Worm (Caenorhabditis elegans): ENCODE data around the gene Y38H6C.15.
"Not testable (repeated sequence)": the region's sequence is repeated elsewhere in the genome, so short reads cannot be mapped to it uniquely, and the experiment has no call there.

The Y38H6C.15 gene

DNA sequence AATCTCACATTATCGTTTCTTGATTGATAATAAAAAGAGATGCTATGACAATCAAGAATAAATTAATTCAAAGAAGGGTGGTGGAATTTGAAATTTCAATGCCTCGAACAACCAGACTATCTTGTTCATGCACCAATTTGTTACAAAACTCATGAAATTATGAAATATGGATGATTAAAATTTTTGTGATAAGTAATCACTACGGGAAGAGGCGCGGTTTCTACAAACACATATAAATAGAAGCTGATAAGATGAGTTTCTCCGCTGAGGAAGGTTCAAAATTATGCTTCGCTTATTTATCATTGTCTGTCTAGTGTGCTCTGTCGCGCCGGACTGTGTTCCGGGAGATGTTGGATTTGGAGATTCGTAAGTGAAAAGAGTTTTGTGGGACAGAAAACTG, 21.6 kb downstream of the Y38H6C.15 start:
- no peak for TF ChIP-seq lsy-2 (tag; optimal IDR thresholded peaks at IDR 0.05)
- TF ChIP-seq fos-1 (tag; optimal IDR thresholded peaks at IDR 0.05): peak; percentile 63

DNA sequence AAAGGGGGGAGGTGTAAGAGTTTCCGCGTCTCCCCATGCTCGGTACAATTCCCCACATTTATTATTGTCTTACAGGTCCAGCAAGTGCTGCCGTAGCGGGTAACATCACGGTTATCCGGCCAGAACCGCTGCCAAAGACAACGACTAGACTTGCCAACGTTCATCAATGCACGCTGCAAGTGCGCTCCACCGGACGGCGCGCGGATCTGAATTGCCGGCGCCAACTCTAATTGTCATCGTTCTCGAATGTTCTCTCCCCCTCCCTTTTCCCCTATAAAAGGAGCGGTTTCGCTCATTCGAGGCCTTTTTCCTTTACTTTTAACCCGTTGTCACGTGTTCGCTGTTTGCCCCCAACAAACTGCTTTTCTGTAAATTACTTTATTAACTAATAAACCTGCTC, 22.4 kb downstream of the Y38H6C.15 start, which contains the start of gene Y38H6C.8:
TSS of gene Y38H6C.8 (plus strand) at position 301 of the 400 bp plus-strand sequence.
- TF ChIP-seq ztf-4, snpc-4, skn-1 (tag; optimal IDR thresholded peaks at IDR 0.05): not testable (repeated sequence)

DNA sequence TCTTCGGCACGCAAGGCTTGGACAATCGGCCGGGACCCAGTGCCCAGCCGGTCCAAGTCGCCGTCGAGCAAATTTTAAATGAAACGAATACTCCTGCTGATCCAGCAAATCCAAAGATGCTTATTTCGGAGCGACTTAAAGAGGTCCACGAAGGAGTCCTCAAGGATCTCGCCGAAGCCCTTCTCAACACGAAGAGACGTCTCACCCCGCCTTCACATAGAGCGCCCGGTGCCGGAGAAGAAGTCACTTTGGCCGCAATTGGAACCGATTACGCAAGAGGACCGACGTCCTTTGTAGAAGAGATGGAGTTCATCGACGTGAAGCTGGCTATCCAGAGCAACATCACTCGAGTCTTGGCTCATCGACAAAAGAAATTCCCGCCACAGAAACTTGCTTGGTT, 26.7 kb downstream of the Y38H6C.15 start:
- TF ChIP-seq R02D3.7 (tag; optimal IDR thresholded peaks at IDR 0.05) (no peak), ZK546.5 (tag; optimal IDR thresholded peaks at IDR 0.05) (no peak), skn-1 (tag; optimal IDR thresholded peaks at IDR 0.05) (no peak), Y55F3AM.14 (GFP tag; optimal IDR thresholded peaks at IDR 0.05) (no peak), elt-1 (tag; optimal IDR thresholded peaks at IDR 0.05) (no peak), alr-1 (tag; optimal IDR thresholded peaks at IDR 0.05) (no peak), fos-1 (tag; optimal IDR thresholded peaks at IDR 0.05) (no peak), ztf-4 (tag; optimal IDR thresholded peaks at IDR 0.05) (no peak), aly-2 (tag; optimal IDR thresholded peaks at IDR 0.05) (no peak), zag-1 (tag; optimal IDR thresholded peaks at IDR 0.05) (no peak), nhr-10 (tag; optimal IDR thresholded peaks at IDR 0.05) (no peak), mbf-1 (tag; optimal IDR thresholded peaks at IDR 0.05) (no peak), nhr-23 (tag; optimal IDR thresholded peaks at IDR 0.05) (no peak), ceh-16 (tag; optimal IDR thresholded peaks at IDR 0.05) (no peak), nhr-237 (tag; optimal IDR thresholded peaks at IDR 0.05) (no peak), unc-55 (GFP tag; optimal IDR thresholded peaks at IDR 0.05) (no peak), unc-39 (tag; optimal IDR thresholded peaks at IDR 0.05) (no peak), elt-3 (tag; optimal IDR thresholded peaks at IDR 0.05) (no peak)

DNA sequence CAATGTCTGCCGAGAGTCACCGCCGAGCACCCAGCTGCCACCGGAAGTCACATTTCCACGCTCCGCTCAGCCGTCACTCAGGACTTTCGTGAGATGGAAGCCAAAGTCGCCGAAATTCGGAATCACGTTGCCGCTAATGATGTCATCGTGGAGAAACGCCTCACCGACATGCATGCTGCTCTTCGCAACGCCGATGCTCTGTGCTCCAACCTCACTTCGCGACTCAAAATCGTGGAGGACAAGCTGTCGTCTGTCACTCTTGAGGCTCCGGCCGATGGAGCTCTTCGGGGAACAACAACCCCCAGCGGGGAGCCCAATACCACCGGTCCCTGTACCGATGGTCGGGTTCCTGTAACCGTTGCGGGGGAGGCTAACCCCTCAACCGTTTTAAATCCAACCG, 29.6 kb downstream of the Y38H6C.15 start:
- TF ChIP-seq ceh-16 (tag; optimal IDR thresholded peaks at IDR 0.05): no peak
- no peak for TF ChIP-seq aly-2 (tag; optimal IDR thresholded peaks at IDR 0.05)
- TF ChIP-seq crh-2 (tag; optimal IDR thresholded peaks at IDR 0.05): no peak
- no peak for TF ChIP-seq ama-1 (optimal IDR thresholded peaks at IDR 0.05)
- TF ChIP-seq Y55F3AM.14 (GFP tag; optimal IDR thresholded peaks at IDR 0.05): no peak
- TF ChIP-seq alr-1 (tag; optimal IDR thresholded peaks at IDR 0.05): no peak
- TF ChIP-seq nhr-12 (tag; optimal IDR thresholded peaks at IDR 0.05): no peak

DNA sequence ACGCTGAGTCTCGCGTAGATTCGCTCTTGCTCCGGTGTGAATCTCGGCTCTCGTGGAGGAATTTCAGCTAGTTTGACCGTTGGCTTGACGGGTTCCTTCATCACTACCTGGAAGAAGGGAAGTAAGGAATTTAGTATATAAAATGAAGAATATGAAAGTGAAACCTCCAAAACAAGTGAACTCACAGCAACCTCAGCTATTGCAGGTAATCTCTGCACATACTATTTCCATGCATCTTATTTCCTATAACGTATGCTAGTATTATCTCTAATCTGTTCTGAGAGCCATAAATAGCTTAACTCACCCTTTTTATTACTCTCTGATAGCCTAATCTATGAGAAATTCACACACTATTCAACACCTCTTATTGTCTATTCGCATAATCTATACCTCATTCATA, 31.1 kb downstream of the Y38H6C.15 start, which contains the start of gene Y38H6C.4:
TSS of gene Y38H6C.4 (minus strand) at position 101 of the 400 bp plus-strand sequence.
- no peak for TF ChIP-seq ceh-82 (tag; optimal IDR thresholded peaks at IDR 0.05)
- no peak for TF ChIP-seq F13H6.1 (tag; optimal IDR thresholded peaks at IDR 0.05)
- TF ChIP-seq ZK546.5 (tag; optimal IDR thresholded peaks at IDR 0.05): no peak
- TF ChIP-seq mab-5 (tag; optimal IDR thresholded peaks at IDR 0.05): no peak
- no peak for TF ChIP-seq mbf-1 (tag; optimal IDR thresholded peaks at IDR 0.05)
- no peak for TF ChIP-seq crh-2 (tag; optimal IDR thresholded peaks at IDR 0.05)
- TF ChIP-seq nhr-11 (tag; optimal IDR thresholded peaks at IDR 0.05): no peak
- no peak for TF ChIP-seq elt-3 (tag; optimal IDR thresholded peaks at IDR 0.05)
- TF ChIP-seq nhr-12 (tag; optimal IDR thresholded peaks at IDR 0.05): no peak
- no peak for TF ChIP-seq Y55F3AM.14 (GFP tag; optimal IDR thresholded peaks at IDR 0.05)
- no peak for TF ChIP-seq peb-1 (tag; optimal IDR thresholded peaks at IDR 0.05)
- no peak for TF ChIP-seq fos-1 (tag; optimal IDR thresholded peaks at IDR 0.05)
- no peak for TF ChIP-seq sma-9 (GFP tag; optimal IDR thresholded peaks at IDR 0.05)
- TF ChIP-seq sma-9 (tag; optimal IDR thresholded peaks at IDR 0.05): no peak
- TF ChIP-seq mdl-1 (tag; optimal IDR thresholded peaks at IDR 0.05): no peak
- no peak for TF ChIP-seq nhr-77 (tag; optimal IDR thresholded peaks at IDR 0.05)
- TF ChIP-seq nhr-10 (tag; optimal IDR thresholded peaks at IDR 0.05): no peak
- no peak for TF ChIP-seq R02D3.7 (tag; optimal IDR thresholded peaks at IDR 0.05)
- TF ChIP-seq alr-1 (tag; optimal IDR thresholded peaks at IDR 0.05): no peak
- no peak for TF ChIP-seq aly-2 (tag; optimal IDR thresholded peaks at IDR 0.05)
- no peak for TF ChIP-seq unc-62 (GFP tag; optimal IDR thresholded peaks at IDR 0.05)

DNA sequence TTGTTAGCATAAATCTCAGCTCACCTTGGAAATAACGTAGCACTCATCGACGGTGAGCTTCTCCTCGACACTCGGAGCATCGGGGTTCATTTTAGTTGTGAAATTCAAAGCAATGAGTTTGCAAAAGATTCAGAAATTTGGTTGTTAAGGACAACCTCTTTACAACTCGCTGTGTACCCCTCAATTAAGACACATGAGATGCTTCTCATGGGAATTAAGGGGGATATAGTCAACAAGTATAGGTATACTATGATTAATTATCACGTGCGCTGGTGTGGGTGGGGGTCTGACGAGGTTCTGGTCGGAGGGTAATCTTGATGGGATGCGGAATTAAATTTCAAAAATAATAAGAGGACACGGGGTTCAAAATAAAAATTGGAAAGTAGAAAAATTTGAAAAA, 35.7 kb downstream of the Y38H6C.15 start, which contains the start of gene dct-14:
TSS of gene dct-14 (minus strand) at position 101 of the 400 bp plus-strand sequence.
- TF ChIP-seq R02D3.7 (tag; optimal IDR thresholded peaks at IDR 0.05) (no peak), mbf-1 (tag; optimal IDR thresholded peaks at IDR 0.05) (no peak)

Measured in whole organism, L2 larva.